Worm (Caenorhabditis elegans): ENCODE results near the gene T23B7.2.
"Not testable (repeated sequence)": the region's sequence is repeated elsewhere in the genome, so short reads cannot be mapped to it uniquely, and the experiment has no call there.

Gene T23B7.2

DNA sequence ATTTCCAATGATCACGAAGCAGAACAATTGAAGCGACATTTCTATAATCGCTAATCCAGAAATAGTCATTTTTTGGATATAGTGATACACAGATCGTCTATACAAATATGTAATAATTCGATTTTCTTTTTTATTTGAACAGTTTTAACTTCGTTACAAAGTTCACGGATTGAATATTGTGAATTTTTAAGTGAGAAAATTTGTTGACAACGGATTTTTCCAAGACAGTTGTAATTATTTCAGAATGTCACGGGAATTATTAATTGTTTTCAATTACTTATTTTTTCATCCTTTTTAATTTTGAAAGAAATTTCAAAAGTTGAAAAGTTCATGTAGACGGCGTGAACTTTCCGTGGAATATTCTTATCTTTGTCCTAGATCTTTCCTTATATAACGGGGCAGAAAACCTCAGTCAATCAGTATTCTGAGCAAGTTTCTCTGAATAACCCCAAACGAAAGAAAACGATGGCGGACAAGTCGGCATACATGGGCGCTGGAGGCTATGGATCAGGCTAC, at the start of gene T23B7.2, which contains the start of gene nspd-4:
Gene T23B7.2 (minus strand): TSS at position 101 of the 516 bp plus-strand sequence.
Gene nspd-4 (plus strand): TSS at position 466 of the 516 bp plus-strand sequence.
- not testable (repeated sequence) for TF ChIP-seq ZK546.5 (tag; optimal IDR thresholded peaks at IDR 0.05); unc-62 (GFP tag; optimal IDR thresholded peaks at IDR 0.05); nhr-10 (tag; optimal IDR thresholded peaks at IDR 0.05)

DNA sequence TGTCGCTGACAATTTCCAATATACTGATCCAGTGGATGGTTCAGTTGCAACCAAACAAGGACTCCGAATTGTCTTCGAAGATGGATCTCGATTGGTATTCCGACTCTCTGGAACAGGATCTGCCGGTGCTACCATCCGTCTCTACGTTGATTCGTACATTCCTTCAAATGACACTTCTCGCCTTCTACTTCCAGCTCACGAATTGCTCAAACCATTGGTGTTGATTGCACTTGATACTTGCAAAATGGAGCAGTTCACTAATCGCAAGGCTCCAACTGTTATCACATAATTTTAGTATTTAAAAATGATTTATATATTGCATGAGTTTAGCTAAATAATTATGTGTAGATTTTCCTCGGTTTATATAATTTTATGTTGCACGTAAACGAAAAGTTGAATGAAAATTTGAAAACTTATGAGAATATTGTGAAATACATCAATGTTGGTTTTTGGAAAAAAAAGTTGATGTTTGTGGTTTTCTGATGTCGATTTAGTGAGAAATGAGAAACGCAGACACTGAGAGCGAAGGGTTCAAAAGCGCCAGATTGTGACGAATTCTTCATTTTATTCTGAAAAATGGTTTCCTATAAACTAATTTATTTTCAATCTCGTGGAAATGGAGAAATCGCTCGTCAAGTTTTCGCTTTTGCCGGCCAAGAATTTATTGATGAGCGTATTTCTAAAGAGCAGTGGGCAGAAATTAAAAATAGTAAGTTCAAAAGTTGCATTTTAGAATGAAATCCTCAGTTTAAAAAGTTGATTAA, 49.2 kb upstream of the T23B7.2 start, which contains the start of gene gst-9:
Gene gst-9 (plus strand): TSS at position 574 of the 764 bp plus-strand sequence.
- no peak for TF ChIP-seq elt-3 (tag; optimal IDR thresholded peaks at IDR 0.05)
- no peak for TF ChIP-seq mab-5 (tag; optimal IDR thresholded peaks at IDR 0.05)
- no peak for TF ChIP-seq peb-1 (tag; optimal IDR thresholded peaks at IDR 0.05)
- no peak for TF ChIP-seq C34F6.9 (tag; optimal IDR thresholded peaks at IDR 0.05)
- no peak for TF ChIP-seq nhr-10 (tag; optimal IDR thresholded peaks at IDR 0.05)
- TF ChIP-seq alr-1 (tag; optimal IDR thresholded peaks at IDR 0.05) = no peak
- TF ChIP-seq F13H6.1 (tag; optimal IDR thresholded peaks at IDR 0.05) = peak; percentile 25
- peak; percentile 33 for TF ChIP-seq sma-9 (GFP tag; optimal IDR thresholded peaks at IDR 0.05)
- TF ChIP-seq sma-9 (tag; optimal IDR thresholded peaks at IDR 0.05) = no peak
- peak; percentile 23 for TF ChIP-seq sma-3 (GFP tag; optimal IDR thresholded peaks at IDR 0.05)
- peak; percentile 8 for TF ChIP-seq nhr-6 (tag; optimal IDR thresholded peaks at IDR 0.05)
- no peak for TF ChIP-seq sem-4 (tag; optimal IDR thresholded peaks at IDR 0.05)
- TF ChIP-seq lsy-2 (tag; optimal IDR thresholded peaks at IDR 0.05) = peak in 1 of 2 experiments; percentile 51
- TF ChIP-seq mbf-1 (tag; optimal IDR thresholded peaks at IDR 0.05) = no peak
- TF ChIP-seq nhr-77 (tag; optimal IDR thresholded peaks at IDR 0.05) = no peak
- peak; percentile 33 for TF ChIP-seq nhr-129 (tag; optimal IDR thresholded peaks at IDR 0.05)
- peak; percentile 81 for TF ChIP-seq ama-1 (optimal IDR thresholded peaks at IDR 0.05)
- peak; percentile 43 for TF ChIP-seq unc-55 (GFP tag; optimal IDR thresholded peaks at IDR 0.05)
- peak; percentile 61 for TF ChIP-seq crh-2 (tag; optimal IDR thresholded peaks at IDR 0.05)
- peak; percentile 66 for TF ChIP-seq ztf-4 (tag; optimal IDR thresholded peaks at IDR 0.05)
- TF ChIP-seq blmp-1 (tag; optimal IDR thresholded peaks at IDR 0.05; ENCODE audit: insufficient read depth) = no peak

DNA sequence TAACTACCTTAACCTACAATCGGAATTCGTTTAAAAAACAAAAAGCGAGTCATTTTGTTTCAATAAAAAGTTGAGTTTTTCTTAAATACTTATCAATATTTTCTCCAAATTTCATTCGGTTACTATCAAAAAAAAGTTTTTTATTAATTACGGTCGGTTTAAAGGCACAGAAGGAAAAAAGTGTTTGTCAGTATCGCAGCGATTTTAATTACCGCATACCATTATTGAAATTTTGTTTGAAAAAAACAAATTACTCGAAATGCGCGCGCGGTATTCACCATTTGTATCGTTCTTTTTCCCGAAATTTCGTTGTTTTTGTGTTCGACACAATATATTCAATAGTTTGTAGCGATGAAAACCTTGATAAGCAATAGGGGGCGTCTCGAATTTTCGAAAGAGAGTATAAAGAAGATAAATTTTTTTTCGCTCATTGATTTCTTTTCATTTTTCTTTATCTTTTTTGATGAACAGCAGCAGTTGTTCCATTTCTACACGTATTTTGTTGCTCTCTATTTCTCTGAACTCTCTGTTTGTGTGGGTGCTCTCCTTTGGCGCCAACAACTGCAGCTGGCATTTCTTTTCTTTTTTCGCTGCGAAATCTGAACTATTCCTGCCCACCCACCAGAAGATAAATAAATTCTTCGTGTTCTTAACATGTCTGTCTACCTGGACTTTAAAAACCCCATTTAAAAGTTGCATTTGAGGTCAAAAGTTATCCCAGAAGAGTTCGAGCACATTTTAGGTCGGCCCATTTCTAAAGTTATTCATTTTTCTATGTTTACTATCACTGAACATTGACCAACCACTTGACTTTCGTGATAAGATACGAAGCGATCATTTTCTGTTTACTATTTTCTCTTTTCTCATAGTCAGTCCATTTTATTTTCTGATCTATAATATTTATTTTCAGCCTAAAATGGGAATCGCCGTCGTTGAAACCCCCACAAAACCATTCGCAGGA, 46.8 kb upstream of the T23B7.2 start, which contains the start of gene pgm-1:
Gene pgm-1 (plus strand): TSS at position 911 of the 961 bp plus-strand sequence.
- TF ChIP-seq blmp-1 (tag; optimal IDR thresholded peaks at IDR 0.05; ENCODE audit: insufficient read depth) (no peak), nhr-129 (tag; optimal IDR thresholded peaks at IDR 0.05) (peak; percentile 33), F13H6.1 (tag; optimal IDR thresholded peaks at IDR 0.05) (peak; percentile 52), Y55F3AM.14 (GFP tag; optimal IDR thresholded peaks at IDR 0.05) (no peak), sem-4 (tag; optimal IDR thresholded peaks at IDR 0.05) (no peak), gmeb-1 (tag; optimal IDR thresholded peaks at IDR 0.05) (no peak), C34F6.9 (tag; optimal IDR thresholded peaks at IDR 0.05) (peak; percentile 70), lsy-2 (tag; optimal IDR thresholded peaks at IDR 0.05) (peak in 1 of 2 experiments; percentile 23), crh-2 (tag; optimal IDR thresholded peaks at IDR 0.05) (peak; percentile 53), mdl-1 (tag; optimal IDR thresholded peaks at IDR 0.05) (no peak), fos-1 (tag; optimal IDR thresholded peaks at IDR 0.05) (peak; percentile 15), unc-55 (GFP tag; optimal IDR thresholded peaks at IDR 0.05) (peak; percentile 9), sma-9 (GFP tag; optimal IDR thresholded peaks at IDR 0.05) (peak; percentile 45), sma-9 (tag; optimal IDR thresholded peaks at IDR 0.05) (no peak), ztf-4 (tag; optimal IDR thresholded peaks at IDR 0.05) (no peak), unc-39 (tag; optimal IDR thresholded peaks at IDR 0.05) (no peak), ama-1 (optimal IDR thresholded peaks at IDR 0.05) (peak; percentile 50)

DNA sequence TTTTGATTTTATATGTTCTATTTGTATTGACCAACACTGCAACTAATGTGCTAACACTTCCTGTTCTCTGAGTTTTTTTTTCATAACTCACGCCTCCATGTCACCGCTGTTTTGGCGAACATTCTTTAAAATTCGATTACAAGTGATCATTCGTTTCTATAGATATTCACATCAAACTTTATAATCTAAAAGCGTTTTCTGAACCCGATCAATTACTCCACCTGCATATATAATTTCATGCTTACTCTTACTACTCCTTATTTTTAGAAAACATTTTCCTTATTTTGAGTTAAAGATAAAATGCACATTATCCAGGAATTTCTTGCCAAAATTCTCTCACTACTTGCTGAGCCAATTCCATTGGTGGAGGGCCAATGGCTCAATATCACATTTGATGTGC, 43.9 kb upstream of the T23B7.2 start, which contains the start of gene R05F9.7:
Gene R05F9.7 (plus strand): TSS at position 301 of the 400 bp plus-strand sequence.
- no peak for TF ChIP-seq C34F6.9 (tag; optimal IDR thresholded peaks at IDR 0.05)
- TF ChIP-seq sma-9 (GFP tag; optimal IDR thresholded peaks at IDR 0.05) = no peak
- TF ChIP-seq sma-9 (tag; optimal IDR thresholded peaks at IDR 0.05) = no peak
- TF ChIP-seq egl-27 (tag; optimal IDR thresholded peaks at IDR 0.05) = no peak
- TF ChIP-seq nhr-129 (tag; optimal IDR thresholded peaks at IDR 0.05) = no peak
- TF ChIP-seq mbf-1 (tag; optimal IDR thresholded peaks at IDR 0.05) = no peak
